Worm (Caenorhabditis elegans): ENCODE results near the gene nspc-3.

ce11 chrX:8489415-8489814, 47.5 kb upstream of the nspc-3 start:
- TF ChIP-seq fkh-10 (GFP tag; optimal IDR thresholded peaks at IDR 0.05) (no peak), ama-1 (optimal IDR thresholded peaks at IDR 0.05) (no peak), elt-3 (tag; optimal IDR thresholded peaks at IDR 0.05) (no peak), unc-39 (tag; optimal IDR thresholded peaks at IDR 0.05) (no peak), eor-1 (tag; optimal IDR thresholded peaks at IDR 0.05) (no peak), nhr-28 (tag; optimal IDR thresholded peaks at IDR 0.05) (no peak), nhr-11 (tag; optimal IDR thresholded peaks at IDR 0.05) (no peak), ZK546.5 (tag; optimal IDR thresholded peaks at IDR 0.05) (no peak), ztf-11 (tag; optimal IDR thresholded peaks at IDR 0.05) (no peak), nhr-12 (tag; optimal IDR thresholded peaks at IDR 0.05) (no peak), unc-62 (GFP tag; optimal IDR thresholded peaks at IDR 0.05) (no peak), daf-12 (tag; optimal IDR thresholded peaks at IDR 0.05) (no peak)

Data from whole organism, L3 larva.